Worm (Caenorhabditis elegans): ENCODE data around the gene rbm-42.

- TF ChIP-seq ztf-23 (GFP tag; IDR thresholded peaks at IDR 0.05) (no peak), T22C8.4 (GFP tag; IDR thresholded peaks at IDR 0.05) (no peak), klf-2 (GFP tag; conservative IDR thresholded peaks at IDR 0.05) (no peak), flt-1 (GFP tag; IDR thresholded peaks at IDR 0.05) (no peak), ztf-29 (GFP tag; IDR thresholded peaks at IDR 0.05) (no peak), cog-1 (tag; optimal IDR thresholded peaks at IDR 0.05) (no peak)
Measured at ce11 chrIII:5158674-5159073, 5.6 kb upstream of the rbm-42 start, which contains the start of gene oxy-4.
